Worm (Caenorhabditis elegans) whole organism, early embryonic: ENCODE data around the gene rpb-8.

Experiments used
- ama-1 ChIP-seq: fragments of 150-350 bp; optimal IDR thresholded peaks from 2 replicates; lab custom pipeline; 2014
- ceh-13 ChIP-seq: fragments of 200-800 bp; sonication (Bioruptor generic); optimal IDR thresholded peaks from 2 replicates; lab custom pipeline; 2018; ENCODE audit warnings: mild to moderate bottlenecking, missing genetic modification characterization, missing compliant biosample characterization
- ets-7 ChIP-seq: sonication (generic microtip); optimal IDR thresholded peaks from 2 replicates; lab custom pipeline; 2016; ENCODE audit warnings: missing genotype, missing genetic modification characterization, missing compliant biosample characterization
- hmg-4 ChIP-seq: fragments of 200-800 bp; sonication (Bioruptor generic); optimal IDR thresholded peaks from 2 replicates; lab custom pipeline; 2018; ENCODE audit warnings: mild to moderate bottlenecking, missing genetic modification characterization, missing compliant biosample characterization
- scrt-1 ChIP-seq: fragments of 200-800 bp; sonication (Bioruptor generic); IDR thresholded peaks from 2 replicates; pipeline ENCODE4 v1.3.6; 2022; ENCODE audit warnings: missing genetic modification characterization, missing compliant biosample characterization

DNA sequence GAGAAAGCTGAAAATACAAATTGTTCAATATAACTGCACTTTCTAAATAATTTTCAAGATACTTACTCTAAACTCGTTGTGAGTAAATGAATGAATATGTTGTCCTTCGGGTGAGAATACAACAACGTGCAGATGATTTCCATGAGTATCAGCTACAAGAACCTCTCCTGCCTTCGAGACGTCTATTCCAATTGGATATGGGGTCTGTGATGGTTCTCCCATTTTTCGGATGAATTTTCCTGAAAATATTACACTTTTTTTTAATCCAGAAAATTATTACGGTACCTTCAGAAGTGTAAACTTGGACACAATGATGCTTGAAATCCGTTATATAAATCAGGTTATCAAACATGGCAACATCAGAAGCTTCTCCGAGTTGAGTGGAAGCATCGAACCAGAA lies 22.5 kb downstream of the rpb-8 start:
- TF ChIP-seq ceh-13 (GFP tag; lab: Kevin White, UChicago): no peak
- TF ChIP-seq ets-7 (tag; lab: Kevin White, UChicago): no peak
- TF ChIP-seq scrt-1 (GFP tag; lab: Robert Waterston, UW): no peak
- no peak for TF ChIP-seq ama-1
- no peak for TF ChIP-seq hmg-4
